Fruit fly (Drosophila melanogaster): Measurements from ENCODE around the gene CG3397.

CG3397 gene

DNA sequence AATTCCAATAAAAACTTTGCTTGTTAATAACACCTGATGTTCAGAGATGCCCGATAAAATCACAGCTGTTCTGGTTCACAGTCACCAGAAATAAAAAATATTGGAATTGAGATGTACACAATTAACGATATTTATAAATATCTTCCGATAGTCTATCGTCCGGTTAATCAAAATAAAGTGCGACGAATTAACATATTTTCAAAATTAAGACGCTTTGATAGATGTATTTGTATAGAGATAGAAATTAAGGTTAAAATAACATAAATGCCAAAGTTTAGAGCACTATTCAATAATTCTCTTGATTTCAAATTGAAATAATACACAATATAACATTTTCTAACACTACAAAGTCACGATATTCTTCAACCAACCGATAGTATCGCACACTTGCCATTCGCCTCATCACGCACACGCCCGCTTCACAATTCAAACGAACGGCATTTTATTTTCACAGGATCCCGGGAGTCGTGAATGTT is 21.6 kb downstream of the CG3397 start, which contains the start of the genes CG3281 and aurA (continued):
- TF ChIP-seq Fer2 (tag; optimal IDR thresholded peaks at IDR 0.05): peak; percentile 67
- TF ChIP-seq Mes4 (GFP tag; optimal IDR thresholded peaks at IDR 0.05): peak; percentile 36
- TF ChIP-seq Dp (GFP tag; optimal IDR thresholded peaks at IDR 0.05): peak; percentile 86
- peak; percentile 70 for TF ChIP-seq CG33213 (GFP tag; optimal IDR thresholded peaks at IDR 0.05)
- TF ChIP-seq eyg (GFP tag; optimal IDR thresholded peaks at IDR 0.05): peak; percentile 38
- peak; percentile 28 for TF ChIP-seq Neu2 (GFP tag; optimal IDR thresholded peaks at IDR 0.05; ENCODE audit: borderline replicate concordance)
- TF ChIP-seq CG6654 (GFP tag; optimal IDR thresholded peaks at IDR 0.05): no peak
- peak; percentile 75 for TF ChIP-seq zen (tag; optimal IDR thresholded peaks at IDR 0.05)
- peak; percentile 82 for TF ChIP-seq CG4424 (GFP tag; optimal IDR thresholded peaks at IDR 0.05)
- TF ChIP-seq Aef1 (GFP tag; IDR thresholded peaks at IDR 0.05): peak; percentile 57
- TF ChIP-seq CG31388 (GFP tag; optimal IDR thresholded peaks at IDR 0.05): no peak
- peak; percentile 35 for TF ChIP-seq croc (GFP tag; conservative IDR thresholded peaks at IDR 0.05)
- TF ChIP-seq salm (tag; optimal IDR thresholded peaks at IDR 0.05): peak; percentile 15
- peak; percentile 62 for TF ChIP-seq unpg (GFP tag; optimal IDR thresholded peaks at IDR 0.05)
- peak; percentile 42 for TF ChIP-seq tup (GFP tag; optimal IDR thresholded peaks at IDR 0.05)
- no peak for TF ChIP-seq mirr (GFP tag; optimal IDR thresholded peaks at IDR 0.05)
- peak; percentile 85 for TF ChIP-seq mam (GFP tag; optimal IDR thresholded peaks at IDR 0.05)
- TF ChIP-seq YL-1 (GFP tag; optimal IDR thresholded peaks at IDR 0.05): peak; percentile 68
- peak; percentile 24 for TF ChIP-seq D19A (tag; optimal IDR thresholded peaks at IDR 0.05)
- no peak for TF ChIP-seq hth (optimal IDR thresholded peaks at IDR 0.05)
- no peak for TF ChIP-seq CG8359 (GFP tag; optimal IDR thresholded peaks at IDR 0.05; ENCODE audit: borderline replicate concordance)
- no peak for TF ChIP-seq D (optimal IDR thresholded peaks at IDR 0.05)
- TF ChIP-seq D (GFP tag; optimal IDR thresholded peaks at IDR 0.05): peak; percentile 38
- peak; percentile 77; the same call in 1 of the 2 replicates for TF ChIP-seq slbo (GFP tag; IDR thresholded peaks at IDR 0.05)
- TF ChIP-seq CG15269 (tag; optimal IDR thresholded peaks at IDR 0.05): peak; percentile 64
- peak; percentile 82 for TF ChIP-seq CG13624 (GFP tag; optimal IDR thresholded peaks at IDR 0.05)
- peak; percentile 68 for TF ChIP-seq CG9876 (GFP tag; optimal IDR thresholded peaks at IDR 0.05)
- peak; percentile 54 for TF ChIP-seq CG7556 (GFP tag; optimal IDR thresholded peaks at IDR 0.05)
- peak; percentile 63 for TF ChIP-seq NfI (GFP tag; optimal IDR thresholded peaks at IDR 0.05)
- TF ChIP-seq bowl (GFP tag; IDR thresholded peaks at IDR 0.05): no peak
- no peak for TF ChIP-seq Blimp-1 (GFP tag; optimal IDR thresholded peaks at IDR 0.05)
- TF ChIP-seq ttk (GFP tag; IDR thresholded peaks at IDR 0.05): peak; percentile 50
- TF ChIP-seq Spps (tag; optimal IDR thresholded peaks at IDR 0.05): peak; percentile 35
- TF ChIP-seq CG17385 (GFP tag; optimal IDR thresholded peaks at IDR 0.05): peak; percentile 44
- TF ChIP-seq CG9932 (GFP tag; IDR thresholded peaks at IDR 0.05): peak; percentile 87
- peak; percentile 78 to 82 for TF ChIP-seq Pdp1 (GFP tag; optimal IDR thresholded peaks at IDR 0.05)
- TF ChIP-seq CG2875 (GFP tag; optimal IDR thresholded peaks at IDR 0.05): no peak
- TF ChIP-seq btn (GFP tag; optimal IDR thresholded peaks at IDR 0.05): no peak
- no peak for TF ChIP-seq CG15073 (GFP tag; optimal IDR thresholded peaks at IDR 0.05)
- TF ChIP-seq Dref (GFP tag; IDR thresholded peaks at IDR 0.05): peak; percentile 47
- peak; percentile 67 for TF ChIP-seq gsb-n (tag; optimal IDR thresholded peaks at IDR 0.05)
- TF ChIP-seq dati (GFP tag; IDR thresholded peaks at IDR 0.05): no peak
- TF ChIP-seq pfk (GFP tag; optimal IDR thresholded peaks at IDR 0.05): no peak
- peak; percentile 75 for TF ChIP-seq Nf-YC (tag; optimal IDR thresholded peaks at IDR 0.05)
- TF ChIP-seq CG17361 (GFP tag; IDR thresholded peaks at IDR 0.05): peak; percentile 87
- peak; percentile 48 for TF ChIP-seq CG3163 (GFP tag; optimal IDR thresholded peaks at IDR 0.05)
- TF ChIP-seq CG3407 (GFP tag; optimal IDR thresholded peaks at IDR 0.05): peak; percentile 1
- peak; percentile 50; the same call in 1 of the 3 replicates for TF ChIP-seq CG11695 (GFP tag; IDR thresholded peaks at IDR 0.05)
- TF ChIP-seq CG7987 (GFP tag; optimal IDR thresholded peaks at IDR 0.05): no peak
- no peak for TF ChIP-seq pita (GFP tag; optimal IDR thresholded peaks at IDR 0.05)
- no peak for TF ChIP-seq ab (GFP tag; optimal IDR thresholded peaks at IDR 0.05)
